Worm (Caenorhabditis elegans) whole organism, L3 larva: ENCODE data around the gene fipr-9.

ENCODE experiments used
- ZK546.5 ChIP-seq: sonication (generic microtip); optimal IDR thresholded peaks from 2 replicates; lab custom pipeline; 2017; ENCODE audit warnings: missing biosample characterization, missing genetic modification characterization
- unc-39 ChIP-seq: sonication (generic microtip); optimal IDR thresholded peaks from 4 replicates; lab custom pipeline; 2017; ENCODE audit warnings: missing biosample characterization, missing genetic modification characterization

DNA sequence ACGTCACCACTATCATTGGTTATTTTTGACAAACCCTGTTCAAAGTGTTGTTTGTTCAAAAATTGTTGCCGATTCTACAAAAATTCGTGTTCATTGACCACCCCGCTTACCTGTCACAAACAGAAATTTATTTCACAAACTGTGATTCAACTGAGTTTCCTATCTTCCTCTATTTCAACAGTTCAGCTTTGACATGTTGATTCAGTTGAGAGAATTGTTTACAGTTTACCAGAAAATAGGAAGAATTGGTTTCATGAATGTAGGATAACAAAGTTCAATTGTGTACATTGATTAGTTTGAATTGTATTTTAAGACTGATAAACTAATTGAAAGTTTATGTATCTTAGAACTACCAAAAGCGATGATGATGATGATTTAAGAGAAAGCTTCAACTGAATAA lies 24.2 kb downstream of the fipr-9 start:
- TF ChIP-seq ZK546.5 (tag; lab: Kevin White, UChicago) (no peak), unc-39 (tag; lab: Kevin White, UChicago) (no peak)
